Fruit fly (Drosophila melanogaster) whole organism, embryonic: ENCODE measurements around the gene Srp9.
A peak's percentile ranks its signal among the peaks of the same experiment; 100 is the strongest.

Experiments
- Asciz ChIP-seq: fragments of 200-800 bp; sonication (Bioruptor generic); optimal IDR thresholded peaks from 2 replicates; lab custom pipeline; 2017; ENCODE audit warnings: missing biosample characterization, mild to moderate bottlenecking, missing genetic modification characterization, missing genetic modification reagents
- Awh ChIP-seq: fragments of 200-800 bp; sonication (Bioruptor generic); IDR thresholded peaks from 2 replicates; pipeline ENCODE4, ENCODE4 v1.3.6; 2022; ENCODE audit warnings: missing biosample characterization, missing genetic modification characterization
- BEAF-32 ChIP-seq: fragments of 200-800 bp; sonication (Bioruptor generic); optimal IDR thresholded peaks from 3 replicates; lab custom pipeline; 2017; ENCODE audit warnings: missing biosample characterization, missing genetic modification characterization, mild to moderate bottlenecking, moderate library complexity, missing genetic modification reagents
- CG10147 ChIP-seq: fragments of 200-800 bp; sonication (Bioruptor generic); optimal IDR thresholded peaks from 2 replicates; lab custom pipeline; 2019; ENCODE audit warnings: missing biosample characterization, mild to moderate bottlenecking, missing genetic modification characterization, moderate library complexity
- CG10979 ChIP-seq: fragments of 200-800 bp; sonication (Bioruptor generic); optimal IDR thresholded peaks from 2 replicates; lab custom pipeline; 2018; ENCODE audit warnings: missing biosample characterization, mild to moderate bottlenecking, missing genetic modification characterization, moderate library complexity
- CG11504 ChIP-seq: fragments of 200-800 bp; sonication (Bioruptor generic); optimal IDR thresholded peaks from 3 replicates; lab custom pipeline; 2019; ENCODE audit warnings: missing biosample characterization, mild to moderate bottlenecking, missing genetic modification characterization, moderate library complexity
- CG12659 ChIP-seq: fragments of 200-800 bp; sonication (Bioruptor generic); optimal IDR thresholded peaks from 3 replicates; lab custom pipeline; 2017; ENCODE audit warnings: mild to moderate bottlenecking, missing biosample characterization, missing genetic modification reagents, missing genetic modification characterization
- CG12942 ChIP-seq: fragments of 200-800 bp; sonication (Bioruptor generic); optimal IDR thresholded peaks from 3 replicates; lab custom pipeline; 2016; ENCODE audit warnings: missing biosample characterization, missing genetic modification characterization
- CG13287 ChIP-seq: fragments of 200-800 bp; sonication (Bioruptor generic); IDR thresholded peaks from 2 replicates; pipeline ENCODE4 v1.3.6; 2022; ENCODE audit warnings: missing biosample characterization, missing genetic modification characterization; ENCODE audit not compliant: partially characterized antibody
- CG15514 ChIP-seq: fragments of 200-800 bp; sonication (Bioruptor generic); optimal IDR thresholded peaks from 3 replicates; lab custom pipeline; 2017; ENCODE audit warnings: missing biosample characterization, missing genetic modification characterization, mild to moderate bottlenecking, moderate library complexity, missing genetic modification reagents
- CG1603 ChIP-seq: fragments of 200-800 bp; sonication (Bioruptor generic); optimal IDR thresholded peaks from 2 replicates; lab custom pipeline; 2019; ENCODE audit warnings: missing biosample characterization, mild to moderate bottlenecking, missing genetic modification characterization, moderate library complexity
- CG17186 ChIP-seq: fragments of 200-800 bp; sonication (Bioruptor generic); optimal IDR thresholded peaks from 3 replicates; lab custom pipeline; 2017; ENCODE audit warnings: missing biosample characterization, missing genetic modification reagents, missing genetic modification characterization
- CG18476 ChIP-seq: fragments of 200-800 bp; sonication (Bioruptor generic); optimal IDR thresholded peaks from 2 replicates; lab custom pipeline; 2016; ENCODE audit warnings: missing biosample characterization, mild to moderate bottlenecking, missing genetic modification characterization
- CG2202 ChIP-seq: fragments of 200-800 bp; sonication (Bioruptor generic); optimal IDR thresholded peaks from 2 replicates; lab custom pipeline; 2018; ENCODE audit warnings: missing biosample characterization, mild to moderate bottlenecking, missing genetic modification characterization
- CG30020 ChIP-seq: fragments of 200-800 bp; optimal IDR thresholded peaks from 2 replicates; lab custom pipeline; 2019; ENCODE audit warnings: missing biosample characterization, mild to moderate bottlenecking, missing genetic modification characterization, moderate library complexity
- CG42726 ChIP-seq: fragments of 200-800 bp; sonication (Bioruptor generic); IDR thresholded peaks from 2 replicates; pipeline ENCODE4 v1.3.6; 2022; ENCODE audit warnings: missing biosample characterization, missing genetic modification characterization; ENCODE audit not compliant: partially characterized antibody
- CG43689 ChIP-seq: fragments of 200-800 bp; sonication (Bioruptor generic); IDR thresholded peaks from 2 replicates; pipeline ENCODE4 v1.3.6; 2022; ENCODE audit warnings: missing biosample characterization, missing genetic modification characterization
- CG7357 ChIP-seq: fragments of 200-800 bp; sonication (Bioruptor generic); IDR thresholded peaks from 3 replicates; pipeline ENCODE4 v1.3.6; 2022; ENCODE audit warnings: missing biosample characterization, missing genetic modification characterization
- CG7839 ChIP-seq: fragments of 200-800 bp; sonication (Bioruptor generic); optimal IDR thresholded peaks from 3 replicates; lab custom pipeline; 2018; ENCODE audit warnings: missing biosample characterization, mild to moderate bottlenecking, missing genetic modification characterization, moderate library complexity
- CG8281 ChIP-seq: fragments of 200-800 bp; sonication (Bioruptor generic); optimal IDR thresholded peaks from 2 replicates; lab custom pipeline; 2018; ENCODE audit warnings: missing biosample characterization, mild to moderate bottlenecking, missing genetic modification characterization, moderate library complexity
- CG9797 ChIP-seq: fragments of 200-800 bp; sonication (Bioruptor generic); optimal IDR thresholded peaks from 3 replicates; lab custom pipeline; 2018; ENCODE audit warnings: missing biosample characterization, mild to moderate bottlenecking, missing genetic modification characterization
- CG9876 ChIP-seq: fragments of 200-800 bp; sonication (Bioruptor generic); optimal IDR thresholded peaks from 2 replicates; lab custom pipeline; 2016; ENCODE audit warnings: missing biosample characterization, missing genetic modification characterization
- Dll ChIP-seq: fragments of 200-800 bp; sonication (Bioruptor generic); IDR thresholded peaks from 4 replicates; pipeline ENCODE4 v1.3.6; 2022; ENCODE audit warnings: missing biosample characterization, missing genetic modification characterization; ENCODE audit not compliant: partially characterized antibody
- Dp ChIP-seq: fragments of 200-800 bp; sonication (Bioruptor generic); optimal IDR thresholded peaks from 2 replicates; lab custom pipeline; 2018; ENCODE audit warnings: missing biosample characterization, mild to moderate bottlenecking, missing genetic modification characterization, moderate library complexity
- E2f2 ChIP-seq: fragments of 200-800 bp; sonication (Bioruptor generic); IDR thresholded peaks from 2 replicates; pipeline ENCODE4 v1.3.6; 2022; ENCODE audit warnings: missing biosample characterization, missing genetic modification characterization
- ERR ChIP-seq: fragments of 200-800 bp; sonication (Bioruptor generic); optimal IDR thresholded peaks from 2 replicates; lab custom pipeline; 2016; ENCODE audit warnings: missing biosample characterization, missing genetic modification characterization
- Lhr ChIP-seq: fragments of 200-800 bp; sonication (Bioruptor generic); optimal IDR thresholded peaks from 3 replicates; lab custom pipeline; 2017; ENCODE audit warnings: mild to moderate bottlenecking, missing biosample characterization, missing genetic modification reagents, missing genetic modification characterization
- MBD-R2 ChIP-seq: fragments of 200-800 bp; sonication (Bioruptor generic); IDR thresholded peaks from 2 replicates; pipeline ENCODE4 v1.3.6; 2022; ENCODE audit warnings: missing biosample characterization, missing genetic modification characterization
- Mes4 ChIP-seq: fragments of 200-800 bp; sonication (Bioruptor generic); optimal IDR thresholded peaks from 2 replicates; lab custom pipeline; 2016; ENCODE audit warnings: missing biosample characterization, missing genetic modification characterization
- Rfx ChIP-seq: fragments of 200-800 bp; sonication (Bioruptor generic); IDR thresholded peaks from 2 replicates; pipeline ENCODE4 v1.3.6; 2022; ENCODE audit warnings: missing biosample characterization, missing genetic modification characterization
- Sin3A ChIP-seq: fragments of >200 bp; optimal IDR thresholded peaks from 2 replicates; lab custom pipeline; 2018
- Sry-β ChIP-seq: fragments of 200-800 bp; sonication (Bioruptor generic); optimal IDR thresholded peaks from 2 replicates; lab custom pipeline; 2018; ENCODE audit warnings: missing biosample characterization, mild to moderate bottlenecking, missing genetic modification characterization, moderate library complexity
- TFAM ChIP-seq: fragments of 200-800 bp; sonication (Bioruptor generic); optimal IDR thresholded peaks from 2 replicates; lab custom pipeline; 2017; ENCODE audit warnings: missing biosample characterization, missing genetic modification characterization, inconsistent platforms
- bcd ChIP-seq: fragments of 200-800 bp; sonication (Bioruptor generic); optimal IDR thresholded peaks from 2 replicates; lab custom pipeline; 2017; ENCODE audit warnings: missing biosample characterization, mild to moderate bottlenecking, missing genetic modification characterization
- cas ChIP-seq: fragments of 200-800 bp; sonication (Bioruptor generic); IDR thresholded peaks from 2 replicates; pipeline ENCODE4 v1.3.6; 2022; ENCODE audit warnings: missing biosample characterization, missing genetic modification characterization
- cg ChIP-seq: fragments of 200-800 bp; sonication (Bioruptor generic); optimal IDR thresholded peaks from 3 replicates; lab custom pipeline; 2019; ENCODE audit warnings: missing biosample characterization, mild to moderate bottlenecking, missing genetic modification characterization, moderate library complexity
- crol ChIP-seq: fragments of 200-800 bp; sonication (Bioruptor generic); IDR thresholded peaks from 2 replicates; pipeline ENCODE4 v1.3.6; 2022; ENCODE audit warnings: missing biosample characterization, missing genetic modification characterization
- crp ChIP-seq, 2 experiments: fragments of 200-800 bp; sonication (Bioruptor generic); optimal IDR thresholded peaks; 2 replicates in 1 of 2; 3 replicates in 1 of 2; lab custom pipeline; 2017; ENCODE audit warnings: missing biosample characterization in 2 of 2, missing genetic modification characterization in 2 of 2, mild to moderate bottlenecking in 1 of 2, moderate library complexity in 1 of 2
- gfzf ChIP-seq: fragments of 200-800 bp; sonication (Bioruptor generic); optimal IDR thresholded peaks from 2 replicates; lab custom pipeline; 2016; ENCODE audit warnings: missing biosample characterization, mild to moderate bottlenecking, missing genetic modification characterization, moderate library complexity
- knrl ChIP-seq: fragments of 200-800 bp; sonication (Bioruptor generic); IDR thresholded peaks from 3 replicates; pipeline ENCODE4 v1.3.6; 2022; ENCODE audit warnings: missing biosample characterization, missing genetic modification characterization; ENCODE audit not compliant: partially characterized antibody
- lilli ChIP-seq: fragments of 200-800 bp; sonication (Bioruptor generic); optimal IDR thresholded peaks from 3 replicates; lab custom pipeline; 2016; ENCODE audit warnings: missing biosample characterization, missing genetic modification characterization
- mam ChIP-seq: fragments of 200-800 bp; sonication (Bioruptor generic); optimal IDR thresholded peaks from 3 replicates; lab custom pipeline; 2016; ENCODE audit warnings: missing biosample characterization, missing genetic modification characterization
- sc ChIP-seq, 3 experiments: fragments of >200 bp in 2 of 3; fragments of 200-800 bp in 1 of 3; sonication (Bioruptor generic) in 1 of 3; optimal IDR thresholded peaks; 2 replicates in 2 of 3; 3 replicates in 1 of 3; lab custom pipeline; 2017; ENCODE audit warnings: mild to moderate bottlenecking in 1 of 3, missing biosample characterization in 1 of 3, missing genetic modification characterization in 1 of 3, missing genetic modification reagents in 1 of 3
- sens ChIP-seq: fragments of 200-800 bp; sonication (Bioruptor generic); peaks from one replicate; lab custom pipeline; 2016; ENCODE audit warnings: missing biosample characterization, missing genetic modification characterization
- sisA ChIP-seq: fragments of 200-800 bp; sonication (Bioruptor generic); IDR thresholded peaks from 2 replicates; pipeline ENCODE4 v1.3.6; 2022; ENCODE audit warnings: missing biosample characterization, missing genetic modification characterization
- stc ChIP-seq: fragments of 200-800 bp; sonication (Bioruptor generic); IDR thresholded peaks from 2 replicates; pipeline ENCODE4 v1.3.6; 2022; ENCODE audit warnings: missing biosample characterization, missing genetic modification characterization

Srp9 gene

DNA sequence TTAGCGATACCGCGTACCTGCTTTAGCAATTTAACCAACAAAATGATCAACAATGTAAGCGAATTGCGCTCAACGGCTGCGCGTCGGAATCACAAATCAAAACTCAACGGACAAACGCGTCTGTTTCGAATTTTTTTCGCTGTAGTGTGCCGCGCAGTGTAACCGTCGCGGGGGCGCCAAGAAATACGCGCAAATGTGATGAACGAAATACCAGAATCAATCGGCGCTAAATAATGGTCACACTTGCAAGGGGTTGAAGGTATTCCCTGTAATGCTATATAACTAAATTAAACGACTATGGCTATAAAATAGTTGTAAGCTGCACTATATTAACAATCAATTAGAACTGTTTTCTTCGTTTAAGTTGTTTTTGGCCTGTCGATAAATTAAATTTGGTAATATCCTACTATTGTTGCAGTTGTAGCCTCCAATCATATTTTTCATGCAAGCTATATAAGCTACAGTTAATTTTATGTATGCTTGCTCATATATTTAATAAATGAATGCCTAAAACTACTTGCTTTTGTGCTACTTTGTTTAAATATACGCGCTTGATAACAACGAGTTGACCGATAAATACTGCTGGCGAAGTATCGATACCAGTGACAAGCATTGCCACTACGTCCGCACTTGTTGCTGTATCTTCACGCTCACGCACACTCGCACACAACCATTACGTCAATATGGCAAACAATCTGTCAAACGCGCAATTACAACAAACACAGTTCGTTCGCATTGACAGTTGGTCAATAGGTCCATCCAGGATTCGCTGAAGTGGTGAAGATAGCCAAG is 24.2 kb upstream of the Srp9 start, which contains the start of the genes pbl and CG8281 (continued):
- TF ChIP-seq CG42726 (GFP tag; lab: Robert Waterston, UW): peak; percentile 60; the same call in 1 of the 2 replicates
- peak; percentile 50; the same call in 1 of the 2 replicates for TF ChIP-seq stc (GFP tag; lab: Robert Waterston, UW)
- no peak for TF ChIP-seq cas
- peak; percentile 64 for TF ChIP-seq CG11504 (tag; lab: Kevin White, UChicago)
- TF ChIP-seq sc (optimal IDR thresholded peaks at IDR 0.05; lab: Kevin White, UChicago): no peak
- no peak for TF ChIP-seq sc (GFP tag; optimal IDR thresholded peaks at IDR 0.05; lab: Kevin White, UChicago)
- no peak for TF ChIP-seq CG12942 (GFP tag; lab: Kevin White, UChicago)
- peak; percentile 2 for TF ChIP-seq Mes4 (GFP tag; lab: Kevin White, UChicago)
- TF ChIP-seq CG2202 (tag; lab: Kevin White, UChicago): no peak
- TF ChIP-seq Rfx (GFP tag; lab: Robert Waterston, UW): peak; percentile 29; the same call in 1 of the 2 replicates
- peak; percentile 51 for TF ChIP-seq lilli (GFP tag; lab: Kevin White, UChicago)
- no peak for TF ChIP-seq CG10979 (tag; lab: Kevin White, UChicago)
- TF ChIP-seq bcd (GFP tag; lab: Kevin White, UChicago): peak; percentile 47
- peak; percentile 90 for TF ChIP-seq cg
- no peak for TF ChIP-seq CG7357 (GFP tag; lab: Robert Waterston, UW)
- TF ChIP-seq Sry-β (GFP tag; lab: Kevin White, UChicago): no peak
- TF ChIP-seq crol (GFP tag; lab: Robert Waterston, UW): no peak
- peak; percentile 62 for TF ChIP-seq CG7839 (tag; lab: Kevin White, UChicago)
- no peak for TF ChIP-seq sisA (GFP tag; lab: Robert Waterston, UW)
- peak; percentile 34 for TF ChIP-seq CG30020 (tag; lab: Kevin White, UChicago)
- peak; percentile 40 for TF ChIP-seq mam (GFP tag; lab: Kevin White, UChicago)
- no peak for TF ChIP-seq CG9876 (GFP tag; lab: Kevin White, UChicago)
- TF ChIP-seq CG18476 (GFP tag; lab: Kevin White, UChicago): no peak
- peak; percentile 37 for TF ChIP-seq CG10147 (GFP tag; lab: Kevin White, UChicago)

DNA sequence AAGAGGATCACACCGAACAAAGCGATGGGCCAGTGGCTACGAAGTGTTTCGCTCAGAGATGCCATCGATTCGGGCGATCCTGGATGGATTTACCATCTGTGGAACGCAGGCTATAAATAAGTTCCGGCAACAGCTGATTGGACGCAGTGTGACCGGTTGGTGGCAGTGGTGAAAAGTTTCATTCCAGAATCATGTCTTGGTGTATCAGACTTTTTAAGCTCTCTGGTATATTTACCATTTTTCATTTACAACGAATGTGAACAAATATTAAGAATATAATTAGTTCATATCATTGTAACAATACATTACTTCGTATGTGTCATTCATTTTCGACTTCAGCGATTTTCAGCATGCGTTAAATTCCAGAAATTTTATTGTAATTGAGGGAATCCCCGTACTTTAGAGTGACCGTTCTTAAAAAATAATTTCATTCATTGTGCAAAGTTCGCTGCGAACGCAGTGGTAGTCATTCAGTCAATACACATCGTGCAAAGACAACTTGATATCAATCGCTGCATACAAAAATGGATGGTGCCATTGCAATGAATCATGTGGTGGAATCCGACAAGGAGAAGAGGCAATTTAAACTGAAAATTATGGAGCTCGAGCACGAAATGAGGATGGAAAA is 21.1 kb upstream of the Srp9 start, which contains the start of gene Tmem43:
TSS of gene Tmem43 (minus strand) at position 152 of the 628 bp plus-strand sequence.
- TF ChIP-seq BEAF-32 (GFP tag; lab: Kevin White, UChicago) (peak; percentile 21), CG13287 (GFP tag; lab: Robert Waterston, UW) (peak; percentile 33; the same call in 1 of the 2 replicates), Lhr (GFP tag; lab: Kevin White, UChicago) (peak; percentile 35), crp (GFP tag; optimal IDR thresholded peaks at IDR 0.05; lab: Kevin White, UChicago) (peak in 1 of 2 experiments; percentile 86), CG43689 (no peak), CG9797 (GFP tag; lab: Kevin White, UChicago) (peak; percentile 49), CG12659 (GFP tag; lab: Kevin White, UChicago) (peak; percentile 24), ERR (no peak), Awh (GFP tag; lab: Robert Waterston, UW) (no peak), E2f2 (GFP tag; lab: Robert Waterston, UW) (peak; percentile 26; the same call in 1 of the 2 replicates), sens (GFP tag; lab: Kevin White, UChicago) (peak; percentile 77), Asciz (GFP tag; lab: Kevin White, UChicago) (no peak), Dll (GFP tag; lab: Robert Waterston, UW) (peak; percentile 14; the same call in 1 of the 4 replicates), MBD-R2 (peak; percentile 90), Sin3A (peak; percentile 53), CG15514 (GFP tag; lab: Kevin White, UChicago) (peak; percentile 63), Dp (GFP tag; lab: Kevin White, UChicago) (peak; percentile 40), TFAM (GFP tag; lab: Kevin White, UChicago) (no peak), gfzf (GFP tag; lab: Kevin White, UChicago) (peak; percentile 79), CG8281 (peak; percentile 95), CG17186 (GFP tag; lab: Kevin White, UChicago) (peak; percentile 13), CG1603 (tag; lab: Kevin White, UChicago) (peak; percentile 41), knrl (GFP tag; lab: Robert Waterston, UW) (0 out of 3 replicates have a peak, but pooled peaks have one; percentile 16)
